Fruit fly (Drosophila melanogaster): ENCODE measurements around the gene trc.
A peak's percentile ranks its signal among the peaks of the same experiment; 100 is the strongest.

Gene trc

dm6 chr3L:19834143-19834794 lies at the start of gene trc, which contains the start of gene CG32221:
Gene trc (minus strand): TSS chr3L:19834304.
Gene CG32221 (plus strand): TSS chr3L:19834670.
- no peak for TF ChIP-seq CG12768 (GFP tag; optimal IDR thresholded peaks at IDR 0.05)
- TF ChIP-seq Crg-1 (GFP tag; optimal IDR thresholded peaks at IDR 0.05): no peak
- TF ChIP-seq CG14711 (tag; optimal IDR thresholded peaks at IDR 0.05): peak; percentile 41
- TF ChIP-seq Hr96 (GFP tag; optimal IDR thresholded peaks at IDR 0.05): no peak
- peak; percentile 53 for TF ChIP-seq ovo (GFP tag; optimal IDR thresholded peaks at IDR 0.05)
- TF ChIP-seq Mnt (GFP tag; optimal IDR thresholded peaks at IDR 0.05): peak; percentile 63
- peak; percentile 66 for TF ChIP-seq bab1 (GFP tag; optimal IDR thresholded peaks at IDR 0.05)
- peak; percentile 61 for TF ChIP-seq CG1620 (GFP tag; optimal IDR thresholded peaks at IDR 0.05)
- TF ChIP-seq CG11617 (GFP tag; optimal IDR thresholded peaks at IDR 0.05): peak; percentile 34
- TF ChIP-seq kay (GFP tag; ENCODE audit: borderline replicate concordance): no peak
- TF ChIP-seq CG7101 (tag; optimal IDR thresholded peaks at IDR 0.05): peak; percentile 75
- TF ChIP-seq Clk (GFP tag; optimal IDR thresholded peaks at IDR 0.05): no peak
- TF ChIP-seq tj (GFP tag; optimal IDR thresholded peaks at IDR 0.05): peak; percentile 21
- no peak for TF ChIP-seq cnc (optimal IDR thresholded peaks at IDR 0.05)
- no peak for TF ChIP-seq cic (GFP tag; optimal IDR thresholded peaks at IDR 0.05)
- TF ChIP-seq CG5204 (GFP tag; optimal IDR thresholded peaks at IDR 0.05): no peak
- peak; percentile 38 for TF ChIP-seq CG33017 (tag; optimal IDR thresholded peaks at IDR 0.05)
- TF ChIP-seq pad (GFP tag; optimal IDR thresholded peaks at IDR 0.05): peak; percentile 59
- TF ChIP-seq toe (GFP tag; optimal IDR thresholded peaks at IDR 0.05): no peak
- TF ChIP-seq CG7045 (GFP tag; optimal IDR thresholded peaks at IDR 0.05): no peak

DNA sequence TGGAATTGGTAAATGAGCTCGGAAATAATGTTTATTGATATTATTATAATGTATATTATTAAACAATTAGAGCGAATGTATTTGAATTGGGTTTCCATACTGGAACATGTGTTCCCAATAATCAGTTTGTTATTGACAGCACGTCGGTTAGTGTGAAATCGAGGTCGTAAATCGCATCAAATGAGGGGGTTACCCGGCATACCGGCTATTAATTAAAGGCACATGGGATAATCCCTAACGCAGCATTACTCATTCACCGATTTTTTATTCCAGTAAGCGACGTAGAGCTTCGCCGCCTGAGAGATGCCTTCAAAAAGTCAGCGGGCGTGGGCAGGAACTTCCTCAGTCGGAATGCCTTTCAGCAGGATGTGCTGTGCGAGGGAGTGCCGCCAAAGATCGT lies 39.4 kb upstream of the trc start:
- TF ChIP-seq cic (GFP tag; optimal IDR thresholded peaks at IDR 0.05) (peak; percentile 56), CG7045 (GFP tag; optimal IDR thresholded peaks at IDR 0.05) (no peak)

dm6 chr3L:19872465-19872883 lies 38.4 kb upstream of the trc start:
- TF ChIP-seq pad (GFP tag; optimal IDR thresholded peaks at IDR 0.05) (no peak), kay (GFP tag; ENCODE audit: borderline replicate concordance) (no peak), bab1 (GFP tag; optimal IDR thresholded peaks at IDR 0.05) (no peak), CG7101 (tag; optimal IDR thresholded peaks at IDR 0.05) (no peak), cnc (optimal IDR thresholded peaks at IDR 0.05) (no peak), Hr96 (GFP tag; optimal IDR thresholded peaks at IDR 0.05) (no peak), Clk (GFP tag; optimal IDR thresholded peaks at IDR 0.05) (no peak), Mnt (GFP tag; optimal IDR thresholded peaks at IDR 0.05) (peak; percentile 74), CG7045 (GFP tag; optimal IDR thresholded peaks at IDR 0.05) (no peak), CG14711 (tag; optimal IDR thresholded peaks at IDR 0.05) (no peak), CG5204 (GFP tag; optimal IDR thresholded peaks at IDR 0.05) (no peak), tj (GFP tag; optimal IDR thresholded peaks at IDR 0.05) (no peak), CG33017 (tag; optimal IDR thresholded peaks at IDR 0.05) (no peak), toe (GFP tag; optimal IDR thresholded peaks at IDR 0.05) (no peak), cic (GFP tag; optimal IDR thresholded peaks at IDR 0.05) (peak; percentile 72), ovo (GFP tag; optimal IDR thresholded peaks at IDR 0.05) (no peak), CG11617 (GFP tag; optimal IDR thresholded peaks at IDR 0.05) (no peak), CG12768 (GFP tag; optimal IDR thresholded peaks at IDR 0.05) (no peak)

DNA sequence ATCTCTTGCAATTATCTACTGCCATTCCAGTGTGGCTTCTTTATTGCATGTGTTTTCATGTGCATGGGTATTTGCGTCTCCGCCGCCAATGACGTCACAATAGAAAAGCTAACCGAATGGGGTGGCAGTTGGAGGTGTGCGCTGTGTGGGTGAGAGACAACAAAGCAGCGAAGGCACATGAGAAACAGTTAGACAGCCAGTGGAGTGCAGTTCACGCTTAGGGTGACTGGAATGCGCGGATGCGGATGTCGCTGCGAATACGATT lies 37.5 kb upstream of the trc start:
- TF ChIP-seq CG7101 (tag; optimal IDR thresholded peaks at IDR 0.05): no peak
- no peak for TF ChIP-seq CG12768 (GFP tag; optimal IDR thresholded peaks at IDR 0.05)
- TF ChIP-seq CG1620 (GFP tag; optimal IDR thresholded peaks at IDR 0.05): no peak
- no peak for TF ChIP-seq pad (GFP tag; optimal IDR thresholded peaks at IDR 0.05)
- no peak for TF ChIP-seq CG33017 (tag; optimal IDR thresholded peaks at IDR 0.05)
- TF ChIP-seq kay (GFP tag; ENCODE audit: borderline replicate concordance): no peak
- no peak for TF ChIP-seq bab1 (GFP tag; optimal IDR thresholded peaks at IDR 0.05)
- no peak for TF ChIP-seq CG5204 (GFP tag; optimal IDR thresholded peaks at IDR 0.05)
- no peak for TF ChIP-seq toe (GFP tag; optimal IDR thresholded peaks at IDR 0.05)
- no peak for TF ChIP-seq tj (GFP tag; optimal IDR thresholded peaks at IDR 0.05)
- TF ChIP-seq CG7045 (GFP tag; optimal IDR thresholded peaks at IDR 0.05): no peak
- TF ChIP-seq Hr96 (GFP tag; optimal IDR thresholded peaks at IDR 0.05): no peak
- TF ChIP-seq CG11617 (GFP tag; optimal IDR thresholded peaks at IDR 0.05): no peak
- no peak for TF ChIP-seq Crg-1 (GFP tag; optimal IDR thresholded peaks at IDR 0.05)
- TF ChIP-seq Mnt (GFP tag; optimal IDR thresholded peaks at IDR 0.05): no peak
- no peak for TF ChIP-seq CG14711 (tag; optimal IDR thresholded peaks at IDR 0.05)
- no peak for TF ChIP-seq Clk (GFP tag; optimal IDR thresholded peaks at IDR 0.05)
- TF ChIP-seq cnc (optimal IDR thresholded peaks at IDR 0.05): no peak
- no peak for TF ChIP-seq ovo (GFP tag; optimal IDR thresholded peaks at IDR 0.05)
- TF ChIP-seq cic (GFP tag; optimal IDR thresholded peaks at IDR 0.05): no peak

DNA sequence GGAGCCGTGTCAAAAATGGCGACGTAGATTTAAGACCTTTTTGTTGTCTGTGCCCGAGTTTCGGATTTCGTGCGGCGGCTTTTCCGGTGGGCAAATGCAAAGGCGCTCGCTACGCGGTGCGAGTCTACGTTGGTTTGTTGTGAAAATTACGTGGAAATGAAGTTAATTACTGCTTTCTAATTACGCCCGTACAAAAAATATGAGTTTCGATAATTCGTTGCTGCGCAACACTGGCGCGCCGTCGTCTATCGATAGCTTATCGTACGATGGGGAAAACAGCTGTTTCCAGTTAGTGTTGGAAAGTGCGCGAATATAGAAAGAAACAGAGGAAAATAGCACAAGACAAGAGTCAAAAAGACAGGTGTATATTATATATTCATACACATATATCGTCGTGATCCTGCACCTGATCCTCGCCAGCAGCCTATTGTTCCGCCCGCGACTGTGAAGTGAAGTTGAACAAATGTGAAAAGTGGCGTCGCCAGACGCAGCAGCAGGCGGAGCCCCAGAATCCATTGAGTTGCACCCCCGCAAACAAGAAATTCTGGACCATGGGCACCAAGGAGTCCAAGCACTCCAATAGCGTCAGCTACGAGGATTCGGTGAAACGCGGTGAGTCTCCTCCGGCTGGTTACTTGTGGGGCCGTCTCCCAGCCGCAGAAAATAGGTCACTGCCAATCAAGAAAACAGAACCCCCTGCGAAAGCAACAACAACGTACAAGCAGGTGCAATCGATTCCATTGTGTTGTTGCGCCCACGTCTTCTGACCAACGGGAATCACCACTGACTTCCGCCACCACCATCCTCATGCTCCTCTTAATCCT lies 37.0 kb upstream of the trc start, which contains the start of the genes Rab8 and Usp32:
Rab8 (minus strand) TSS at position 236 of the 824 bp plus-strand sequence.
Usp32 (plus strand) TSS at position 297 of the 824 bp plus-strand sequence.
- peak; percentile 68 for TF ChIP-seq Clk (GFP tag; optimal IDR thresholded peaks at IDR 0.05)
- TF ChIP-seq Mnt (GFP tag; optimal IDR thresholded peaks at IDR 0.05): peak; percentile 89
- peak; percentile 83 for TF ChIP-seq bab1 (GFP tag; optimal IDR thresholded peaks at IDR 0.05)
- TF ChIP-seq cic (GFP tag; optimal IDR thresholded peaks at IDR 0.05): peak; percentile 83
- peak; percentile 80 for TF ChIP-seq CG12768 (GFP tag; optimal IDR thresholded peaks at IDR 0.05)
- TF ChIP-seq Hr96 (GFP tag; optimal IDR thresholded peaks at IDR 0.05): peak; percentile 82
- no peak for TF ChIP-seq cnc (optimal IDR thresholded peaks at IDR 0.05)
- peak; percentile 94 for TF ChIP-seq CG1620 (GFP tag; optimal IDR thresholded peaks at IDR 0.05)
- TF ChIP-seq tj (GFP tag; optimal IDR thresholded peaks at IDR 0.05): peak; percentile 46
- TF ChIP-seq CG5204 (GFP tag; optimal IDR thresholded peaks at IDR 0.05): peak; percentile 67
- TF ChIP-seq ovo (GFP tag; optimal IDR thresholded peaks at IDR 0.05): peak; percentile 80
- TF ChIP-seq CG7101 (tag; optimal IDR thresholded peaks at IDR 0.05): peak; percentile 84
- TF ChIP-seq toe (GFP tag; optimal IDR thresholded peaks at IDR 0.05): peak; percentile 84
- peak; percentile 80 for TF ChIP-seq CG11617 (GFP tag; optimal IDR thresholded peaks at IDR 0.05)
- peak; percentile 71 for TF ChIP-seq CG14711 (tag; optimal IDR thresholded peaks at IDR 0.05)
- peak; percentile 83 for TF ChIP-seq pad (GFP tag; optimal IDR thresholded peaks at IDR 0.05)
- peak; percentile 73 for TF ChIP-seq CG33017 (tag; optimal IDR thresholded peaks at IDR 0.05)
- TF ChIP-seq kay (GFP tag; ENCODE audit: borderline replicate concordance): no peak
- TF ChIP-seq CG7045 (GFP tag; optimal IDR thresholded peaks at IDR 0.05): peak; percentile 71
- TF ChIP-seq Crg-1 (GFP tag; optimal IDR thresholded peaks at IDR 0.05): peak; percentile 90

Measured in whole organism, adult.